Worm (Caenorhabditis elegans) whole organism, early embryonic: ENCODE data around the gene fbxa-141.

ENCODE experiments used
- B0310.2 ChIP-seq: sonication (generic microtip); optimal IDR thresholded peaks from 2 replicates; lab custom pipeline; 2016; ENCODE audit warnings: mild to moderate bottlenecking, missing genetic modification characterization, missing compliant biosample characterization
- F13C5.2 ChIP-seq: sonication (generic microtip); optimal IDR thresholded peaks from 2 replicates; lab custom pipeline; 2017; ENCODE audit warnings: mild to moderate bottlenecking, missing genetic modification characterization, inconsistent platforms, missing compliant biosample characterization
- aly-1 ChIP-seq: sonication (generic microtip); optimal IDR thresholded peaks from 2 replicates; lab custom pipeline; 2016; ENCODE audit warnings: missing genetic modification characterization, missing compliant biosample characterization
- ama-1 ChIP-seq: fragments of 150-350 bp; optimal IDR thresholded peaks from 2 replicates; lab custom pipeline; 2014
- ceh-13 ChIP-seq: fragments of 200-800 bp; sonication (Bioruptor generic); optimal IDR thresholded peaks from 2 replicates; lab custom pipeline; 2018; ENCODE audit warnings: mild to moderate bottlenecking, missing genetic modification characterization, missing compliant biosample characterization
- ceh-36 ChIP-seq: sonication (generic microtip); optimal IDR thresholded peaks from 2 replicates; lab custom pipeline; 2016; ENCODE audit warnings: missing genetic modification characterization, inconsistent platforms, missing compliant biosample characterization
- ets-7 ChIP-seq: sonication (generic microtip); optimal IDR thresholded peaks from 2 replicates; lab custom pipeline; 2016; ENCODE audit warnings: missing genotype, missing genetic modification characterization, missing compliant biosample characterization
- flt-1 ChIP-seq: fragments of 200-800 bp; sonication (Bioruptor generic); IDR thresholded peaks from 2 replicates; pipeline ENCODE4 v1.3.6; 2022; ENCODE audit warnings: missing genetic modification characterization, missing compliant biosample characterization
- hmbx-1 ChIP-seq: sonication (generic microtip); optimal IDR thresholded peaks from 2 replicates; lab custom pipeline; 2016; ENCODE audit warnings: mild to moderate bottlenecking, missing genetic modification characterization, missing compliant biosample characterization
- hmg-4 ChIP-seq: fragments of 200-800 bp; sonication (Bioruptor generic); optimal IDR thresholded peaks from 2 replicates; lab custom pipeline; 2018; ENCODE audit warnings: mild to moderate bottlenecking, missing genetic modification characterization, missing compliant biosample characterization
- hnd-1 ChIP-seq: sonication (generic microtip); optimal IDR thresholded peaks from 2 replicates; lab custom pipeline; 2016; ENCODE audit warnings: missing genetic modification characterization, missing compliant biosample characterization
- pes-1 ChIP-seq: fragments of 200-800 bp; sonication (Bioruptor generic); IDR thresholded peaks from 2 replicates; pipeline ENCODE4 v1.3.6; 2022; ENCODE audit warnings: missing genetic modification reagents, missing genetic modification characterization, missing compliant biosample characterization
- scrt-1 ChIP-seq: fragments of 200-800 bp; sonication (Bioruptor generic); IDR thresholded peaks from 2 replicates; pipeline ENCODE4 v1.3.6; 2022; ENCODE audit warnings: missing genetic modification characterization, missing compliant biosample characterization
- sea-1 ChIP-seq: fragments of 200-800 bp; sonication (Bioruptor generic); conservative IDR thresholded peaks from 2 replicates; pipeline ENCODE4 v1.3.6; 2022; ENCODE audit warnings: missing genetic modification characterization, missing compliant biosample characterization
- tbx-11 ChIP-seq: fragments of 200-800 bp; sonication (Bioruptor generic); IDR thresholded peaks from 2 replicates; pipeline ENCODE4 v1.3.6; 2022; ENCODE audit warnings: missing genetic modification characterization, missing compliant biosample characterization
- tbx-37 ChIP-seq: fragments of 200-800 bp; sonication (Bioruptor generic); conservative IDR thresholded peaks from 2 replicates; pipeline ENCODE4 v1.3.6; 2022; ENCODE audit warnings: missing genetic modification reagents, missing genetic modification characterization, missing compliant biosample characterization
- tra-4 ChIP-seq: sonication (generic microtip); optimal IDR thresholded peaks from 2 replicates; lab custom pipeline; 2017; ENCODE audit warnings: missing genetic modification characterization, missing compliant biosample characterization

Gene fbxa-141

ce11 chrX:14478193-14478592 lies 34.5 kb downstream of the fbxa-141 start:
- TF ChIP-seq aly-1 (tag; lab: Kevin White, UChicago) (no peak), sea-1 (GFP tag; lab: Robert Waterston, UW) (no peak), F13C5.2 (tag; lab: Kevin White, UChicago) (no peak), scrt-1 (GFP tag; lab: Robert Waterston, UW) (no peak), tbx-11 (GFP tag; lab: Robert Waterston, UW) (no peak), ama-1 (lab: Kevin White, UChicago) (no peak), B0310.2 (tag; lab: Kevin White, UChicago) (no peak), hmbx-1 (tag; lab: Kevin White, UChicago) (no peak), tra-4 (tag; lab: Kevin White, UChicago) (no peak), ceh-13 (GFP tag; lab: Kevin White, UChicago) (no peak), tbx-37 (GFP tag; lab: Robert Waterston, UW) (no peak), pes-1 (GFP tag; lab: Robert Waterston, UW) (no peak)

ce11 chrX:14477338-14477737 lies 35.4 kb downstream of the fbxa-141 start:
- no peak for TF ChIP-seq hmbx-1 (tag; lab: Kevin White, UChicago)
- TF ChIP-seq flt-1 (GFP tag; lab: Robert Waterston, UW) = no peak
- TF ChIP-seq tbx-11 (GFP tag; lab: Robert Waterston, UW) = no peak
- no peak for TF ChIP-seq scrt-1 (GFP tag; lab: Robert Waterston, UW)
- TF ChIP-seq ceh-13 (GFP tag; lab: Kevin White, UChicago) = no peak
- TF ChIP-seq ama-1 (lab: Kevin White, UChicago) = no peak
- no peak for TF ChIP-seq ets-7 (tag; lab: Kevin White, UChicago)
- no peak for TF ChIP-seq ceh-36 (tag; lab: Kevin White, UChicago)
- TF ChIP-seq F13C5.2 (tag; lab: Kevin White, UChicago) = no peak
- TF ChIP-seq tra-4 (tag; lab: Kevin White, UChicago) = no peak
- no peak for TF ChIP-seq sea-1 (GFP tag; lab: Robert Waterston, UW)
- TF ChIP-seq hmg-4 (GFP tag; lab: Kevin White, UChicago) = no peak
- TF ChIP-seq tbx-37 (GFP tag; lab: Robert Waterston, UW) = no peak
- no peak for TF ChIP-seq aly-1 (tag; lab: Kevin White, UChicago)
- TF ChIP-seq B0310.2 (tag; lab: Kevin White, UChicago) = no peak
- TF ChIP-seq pes-1 (GFP tag; lab: Robert Waterston, UW) = no peak
- TF ChIP-seq hnd-1 (tag; lab: Kevin White, UChicago) = no peak

ce11 chrX:14476625-14477257 lies 36.0 kb downstream of the fbxa-141 start:
- no peak for TF ChIP-seq aly-1 (tag; lab: Kevin White, UChicago)
- no peak for TF ChIP-seq flt-1 (GFP tag; lab: Robert Waterston, UW)
- no peak for TF ChIP-seq sea-1 (GFP tag; lab: Robert Waterston, UW)
- no peak for TF ChIP-seq tbx-37 (GFP tag; lab: Robert Waterston, UW)
- TF ChIP-seq B0310.2 (tag; lab: Kevin White, UChicago) = no peak
- no peak for TF ChIP-seq hmbx-1 (tag; lab: Kevin White, UChicago)
- no peak for TF ChIP-seq tra-4 (tag; lab: Kevin White, UChicago)
- no peak for TF ChIP-seq ceh-13 (GFP tag; lab: Kevin White, UChicago)
- no peak for TF ChIP-seq scrt-1 (GFP tag; lab: Robert Waterston, UW)
- TF ChIP-seq ama-1 (lab: Kevin White, UChicago) = no peak
- TF ChIP-seq pes-1 (GFP tag; lab: Robert Waterston, UW) = no peak
- no peak for TF ChIP-seq hnd-1 (tag; lab: Kevin White, UChicago)

ce11 chrX:14473740-14474139 lies 39.0 kb downstream of the fbxa-141 start, which contains the start of gene M163.5:
Gene M163.5 (plus strand): TSS chrX:14474040.
- no peak for TF ChIP-seq hmg-4 (GFP tag; lab: Kevin White, UChicago)
- no peak for TF ChIP-seq flt-1 (GFP tag; lab: Robert Waterston, UW)

ce11 chrX:14470687-14471086 lies 42.0 kb downstream of the fbxa-141 start, which contains the start of gene M163.10:
Gene M163.10 (plus strand): TSS chrX:14470987.
- no peak for TF ChIP-seq flt-1 (GFP tag; lab: Robert Waterston, UW)
- TF ChIP-seq aly-1 (tag; lab: Kevin White, UChicago) = no peak
- no peak for TF ChIP-seq ets-7 (tag; lab: Kevin White, UChicago)
- TF ChIP-seq tra-4 (tag; lab: Kevin White, UChicago) = no peak
- no peak for TF ChIP-seq B0310.2 (tag; lab: Kevin White, UChicago)
- no peak for TF ChIP-seq hnd-1 (tag; lab: Kevin White, UChicago)
- TF ChIP-seq ceh-36 (tag; lab: Kevin White, UChicago) = no peak

- no peak for TF ChIP-seq ama-1 (lab: Kevin White, UChicago)
Measured at ce11 chrX:14469284-14469683, 43.4 kb downstream of the fbxa-141 start, which contains the start of gene M163.9. Gene M163.9 (plus strand): TSS chrX:14469584.

- TF ChIP-seq tra-4 (tag; lab: Kevin White, UChicago) (no peak), F13C5.2 (tag; lab: Kevin White, UChicago) (no peak), hmbx-1 (tag; lab: Kevin White, UChicago) (no peak), flt-1 (GFP tag; lab: Robert Waterston, UW) (no peak), tbx-11 (GFP tag; lab: Robert Waterston, UW) (no peak), hnd-1 (tag; lab: Kevin White, UChicago) (no peak), sea-1 (GFP tag; lab: Robert Waterston, UW) (no peak), aly-1 (tag; lab: Kevin White, UChicago) (no peak), tbx-37 (GFP tag; lab: Robert Waterston, UW) (no peak), ama-1 (lab: Kevin White, UChicago) (no peak), ceh-36 (tag; lab: Kevin White, UChicago) (no peak)
Measured at ce11 chrX:14466532-14466931, 46.2 kb downstream of the fbxa-141 start, which contains the start of gene M163.21. Gene M163.21 (plus strand): TSS chrX:14466832.
